Worm (Caenorhabditis elegans): ENCODE measurements around the gene bath-39.

DNA sequence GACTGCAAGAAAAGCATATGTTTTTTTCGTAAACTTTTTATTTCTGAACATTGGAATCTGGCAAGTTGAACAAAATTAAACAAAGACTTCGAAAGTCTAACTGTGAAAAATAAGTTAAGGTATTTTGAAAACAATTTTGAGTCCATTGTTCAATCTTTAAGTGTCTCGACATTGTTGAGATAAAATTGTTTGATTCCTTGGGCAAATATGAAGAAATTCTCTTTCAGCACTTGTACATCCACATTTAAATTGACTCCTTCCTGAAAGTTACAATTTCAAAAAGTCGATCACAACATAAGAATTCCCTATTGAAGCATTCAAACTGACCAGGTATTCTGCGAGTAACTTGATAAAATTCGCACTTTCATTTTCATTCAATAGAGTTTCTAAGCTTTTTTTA lies 43.2 kb upstream of the bath-39 start:
- no peak for TF ChIP-seq lin-13 (tag; optimal IDR thresholded peaks at IDR 0.05)
- no peak for TF ChIP-seq ceh-43 (GFP tag; optimal IDR thresholded peaks at IDR 0.05)
